Fruit fly (Drosophila melanogaster): Measurements from ENCODE around the gene Cyp4d20.

The Cyp4d20 gene

dm6 chr3L:2488634-2489033, 10.4 kb upstream of the Cyp4d20 start, which contains the start of gene CG1146:
TSS of gene CG1146 (plus strand) at chr3L:2488804.
- TF ChIP-seq sage (GFP tag; optimal IDR thresholded peaks at IDR 0.05) (no peak), Jra (GFP tag; optimal IDR thresholded peaks at IDR 0.05) (no peak), dsf (GFP tag; optimal IDR thresholded peaks at IDR 0.05; ENCODE audit: borderline replicate concordance) (no peak), Dif (GFP tag; optimal IDR thresholded peaks at IDR 0.05; ENCODE audit: partially characterized antibody) (no peak), Hnf4 (GFP tag; optimal IDR thresholded peaks at IDR 0.05) (no peak), Hr83 (GFP tag; optimal IDR thresholded peaks at IDR 0.05; ENCODE audit: poor library complexity, severe bottlenecking) (no peak), tai (GFP tag; optimal IDR thresholded peaks at IDR 0.05) (no peak), N (GFP tag; optimal IDR thresholded peaks at IDR 0.05) (no peak), CrebA (GFP tag; optimal IDR thresholded peaks at IDR 0.05; ENCODE audit: borderline replicate concordance) (no peak), woc (GFP tag; optimal IDR thresholded peaks at IDR 0.05) (no peak), Rel (GFP tag; optimal IDR thresholded peaks at IDR 0.05) (no peak), Rel (tag; optimal IDR thresholded peaks at IDR 0.05) (peak; percentile 9), h (GFP tag; optimal IDR thresholded peaks at IDR 0.05) (peak; percentile 26), lola (GFP tag; optimal IDR thresholded peaks at IDR 0.05) (no peak), Abd-B (GFP tag; optimal IDR thresholded peaks at IDR 0.05) (no peak), sv (GFP tag; optimal IDR thresholded peaks at IDR 0.05) (no peak), br (GFP tag; optimal IDR thresholded peaks at IDR 0.05) (no peak), dmrt93B (GFP tag; optimal IDR thresholded peaks at IDR 0.05) (no peak), HLH106 (tag; optimal IDR thresholded peaks at IDR 0.05) (no peak), foxo (GFP tag; optimal IDR thresholded peaks at IDR 0.05) (no peak), Vsx2 (GFP tag; optimal IDR thresholded peaks at IDR 0.05; ENCODE audit: partially characterized antibody) (no peak), CG32264 (GFP tag; optimal IDR thresholded peaks at IDR 0.05) (no peak), Sp1 (GFP tag; optimal IDR thresholded peaks at IDR 0.05) (peak; percentile 27)

- TF ChIP-seq Hnf4 (GFP tag; optimal IDR thresholded peaks at IDR 0.05) (peak; percentile 51), Sp1 (GFP tag; optimal IDR thresholded peaks at IDR 0.05) (peak; percentile 45), Jra (GFP tag; optimal IDR thresholded peaks at IDR 0.05) (no peak), Hr83 (GFP tag; optimal IDR thresholded peaks at IDR 0.05; ENCODE audit: poor library complexity, severe bottlenecking) (no peak), dl (GFP tag; optimal IDR thresholded peaks at IDR 0.05; ENCODE audit: insufficient read depth in 1 of 2, partially characterized antibody in 2 of 2) (no peak), sage (GFP tag; optimal IDR thresholded peaks at IDR 0.05) (peak; percentile 73), HLH106 (tag; optimal IDR thresholded peaks at IDR 0.05) (peak; percentile 69), dmrt93B (GFP tag; optimal IDR thresholded peaks at IDR 0.05) (peak; percentile 50), foxo (GFP tag; optimal IDR thresholded peaks at IDR 0.05) (peak in 1 of 2 experiments; percentile 84), fru (GFP tag; optimal IDR thresholded peaks at IDR 0.05) (peak; percentile 87), Hr78 (GFP tag; optimal IDR thresholded peaks at IDR 0.05) (no peak), CrebA (GFP tag; optimal IDR thresholded peaks at IDR 0.05; ENCODE audit: borderline replicate concordance) (no peak), ey (GFP tag; optimal IDR thresholded peaks at IDR 0.05) (peak; percentile 46), CG32264 (GFP tag; optimal IDR thresholded peaks at IDR 0.05) (peak; percentile 39), tai (GFP tag; optimal IDR thresholded peaks at IDR 0.05) (no peak), h (GFP tag; optimal IDR thresholded peaks at IDR 0.05) (peak; percentile 90), psq (GFP tag; optimal IDR thresholded peaks at IDR 0.05) (peak; percentile 6), Myc (optimal IDR thresholded peaks at IDR 0.05) (no peak), OdsH (GFP tag; optimal IDR thresholded peaks at IDR 0.05) (peak; percentile 52), jim (GFP tag; optimal IDR thresholded peaks at IDR 0.05) (no peak), Abd-B (GFP tag; optimal IDR thresholded peaks at IDR 0.05) (no peak), woc (GFP tag; optimal IDR thresholded peaks at IDR 0.05) (peak; percentile 75), pan (optimal IDR thresholded peaks at IDR 0.05) (no peak), CG9705 (GFP tag; optimal IDR thresholded peaks at IDR 0.05) (peak; percentile 47), rgr (GFP tag; optimal IDR thresholded peaks at IDR 0.05) (peak; percentile 39), br (GFP tag; optimal IDR thresholded peaks at IDR 0.05) (peak; percentile 50), sv (GFP tag; optimal IDR thresholded peaks at IDR 0.05) (no peak), Rel (GFP tag; optimal IDR thresholded peaks at IDR 0.05) (peak; percentile 28), Rel (tag; optimal IDR thresholded peaks at IDR 0.05) (no peak)
These were observed 9.0 kb upstream of the Cyp4d20 start for dm6 chr3L:2487248-2487647.

dm6 chr3L:2486493-2486892, 8.2 kb upstream of the Cyp4d20 start:
- TF ChIP-seq lola (GFP tag; optimal IDR thresholded peaks at IDR 0.05): no peak
- TF ChIP-seq foxo (GFP tag; optimal IDR thresholded peaks at IDR 0.05): peak in 1 of 2 experiments; percentile 10
- TF ChIP-seq N (GFP tag; optimal IDR thresholded peaks at IDR 0.05): no peak
- no peak for TF ChIP-seq Hr83 (GFP tag; optimal IDR thresholded peaks at IDR 0.05; ENCODE audit: poor library complexity, severe bottlenecking)
- TF ChIP-seq Jra (GFP tag; optimal IDR thresholded peaks at IDR 0.05): no peak
- no peak for TF ChIP-seq rgr (GFP tag; optimal IDR thresholded peaks at IDR 0.05)
- no peak for TF ChIP-seq woc (GFP tag; optimal IDR thresholded peaks at IDR 0.05)
- no peak for TF ChIP-seq Abd-B (GFP tag; optimal IDR thresholded peaks at IDR 0.05)
